Worm (Caenorhabditis elegans): ENCODE measurements around the gene cnx-1.

cnx-1 gene

ce11 chrIII:9851547-9851946 lies 34.6 kb upstream of the cnx-1 start, which contains the start of gene K11H3.3:
Gene K11H3.3, plus strand, starts transcription at chrIII:9851854.
- TF ChIP-seq ceh-43 (GFP tag; optimal IDR thresholded peaks at IDR 0.05) = no peak

ce11 chrIII:9850877-9851276 lies 33.9 kb upstream of the cnx-1 start:
- TF ChIP-seq hlh-1 (tag; optimal IDR thresholded peaks at IDR 0.05) (no peak), mls-2 (tag; optimal IDR thresholded peaks at IDR 0.05) (no peak), lin-13 (tag; optimal IDR thresholded peaks at IDR 0.05) (no peak), zip-8 (tag; optimal IDR thresholded peaks at IDR 0.05) (no peak), cnd-1 (tag; optimal IDR thresholded peaks at IDR 0.05) (no peak), M03D4.4 (tag; optimal IDR thresholded peaks at IDR 0.05) (no peak), snpc-4 (tag; optimal IDR thresholded peaks at IDR 0.05) (no peak), bed-3 (GFP tag; optimal IDR thresholded peaks at IDR 0.05) (no peak), lsy-2 (tag; optimal IDR thresholded peaks at IDR 0.05) (no peak), nhr-2 (tag; optimal IDR thresholded peaks at IDR 0.05) (no peak), ztf-11 (tag; optimal IDR thresholded peaks at IDR 0.05) (no peak), nhr-12 (tag; optimal IDR thresholded peaks at IDR 0.05) (no peak), tbx-8 (GFP tag; optimal IDR thresholded peaks at IDR 0.05) (no peak), mab-5 (tag; optimal IDR thresholded peaks at IDR 0.05) (no peak), lin-32 (GFP tag; optimal IDR thresholded peaks at IDR 0.05) (no peak), ceh-39 (tag; optimal IDR thresholded peaks at IDR 0.05) (no peak), ceh-43 (GFP tag; optimal IDR thresholded peaks at IDR 0.05) (no peak), unc-39 (tag; optimal IDR thresholded peaks at IDR 0.05) (no peak), ceh-83 (GFP tag; optimal IDR thresholded peaks at IDR 0.05) (no peak)

- TF ChIP-seq lin-32 (GFP tag; optimal IDR thresholded peaks at IDR 0.05) = no peak
- no peak for TF ChIP-seq nhr-12 (tag; optimal IDR thresholded peaks at IDR 0.05)
- no peak for TF ChIP-seq elt-1 (tag; optimal IDR thresholded peaks at IDR 0.05; ENCODE audit: borderline replicate concordance, insufficient read depth)
- TF ChIP-seq zip-8 (tag; optimal IDR thresholded peaks at IDR 0.05) = no peak
- no peak for TF ChIP-seq unc-62 (GFP tag; optimal IDR thresholded peaks at IDR 0.05)
Measured at ce11 chrIII:9849950-9850349, 33.0 kb upstream of the cnx-1 start.

- TF ChIP-seq unc-62 (GFP tag; optimal IDR thresholded peaks at IDR 0.05) = no peak
- no peak for TF ChIP-seq lin-32 (GFP tag; optimal IDR thresholded peaks at IDR 0.05)
- TF ChIP-seq snpc-4 (tag; optimal IDR thresholded peaks at IDR 0.05) = no peak
- TF ChIP-seq drap-1 (GFP tag; optimal IDR thresholded peaks at IDR 0.05) = no peak
- TF ChIP-seq ceh-39 (tag; optimal IDR thresholded peaks at IDR 0.05) = no peak
- TF ChIP-seq ztf-11 (tag; optimal IDR thresholded peaks at IDR 0.05) = no peak
- TF ChIP-seq sptf-1 (tag; optimal IDR thresholded peaks at IDR 0.05) = no peak
- no peak for TF ChIP-seq nhr-12 (tag; optimal IDR thresholded peaks at IDR 0.05)
- TF ChIP-seq hlh-1 (tag; optimal IDR thresholded peaks at IDR 0.05) = no peak
- no peak for TF ChIP-seq ham-2 (GFP tag; optimal IDR thresholded peaks at IDR 0.05)
- TF ChIP-seq elt-3 (tag; optimal IDR thresholded peaks at IDR 0.05) = no peak
- no peak for TF ChIP-seq ceh-43 (GFP tag; optimal IDR thresholded peaks at IDR 0.05)
- no peak for TF ChIP-seq mep-1 (tag; optimal IDR thresholded peaks at IDR 0.05)
- no peak for TF ChIP-seq zip-8 (tag; optimal IDR thresholded peaks at IDR 0.05)
- TF ChIP-seq tbx-8 (GFP tag; optimal IDR thresholded peaks at IDR 0.05) = no peak
- no peak for TF ChIP-seq lin-13 (tag; optimal IDR thresholded peaks at IDR 0.05)
Measured at ce11 chrIII:9848603-9849002, 31.7 kb upstream of the cnx-1 start.

- TF ChIP-seq lsy-2 (tag; optimal IDR thresholded peaks at IDR 0.05) (peak; percentile 28), unc-120 (tag; optimal IDR thresholded peaks at IDR 0.05; ENCODE audit: poor library complexity, severe bottlenecking) (no peak), ces-1 (GFP tag; optimal IDR thresholded peaks at IDR 0.05) (peak; percentile 13), mep-1 (tag; optimal IDR thresholded peaks at IDR 0.05) (peak; percentile 14)
Measured at ce11 chrIII:9848083-9848482, 31.1 kb upstream of the cnx-1 start, which contains the start of gene mrpl-36. Gene mrpl-36, minus strand, starts transcription at chrIII:9848116.

ce11 chrIII:9846093-9846492 lies 29.2 kb upstream of the cnx-1 start, which contains the start of gene K11H3.2:
Gene K11H3.2, plus strand, starts transcription at chrIII:9846393.
- TF ChIP-seq nhr-28 (tag; optimal IDR thresholded peaks at IDR 0.05) (no peak), bed-3 (GFP tag; optimal IDR thresholded peaks at IDR 0.05) (no peak), ces-1 (GFP tag; optimal IDR thresholded peaks at IDR 0.05) (no peak), nhr-2 (tag; optimal IDR thresholded peaks at IDR 0.05) (no peak)
